Fruit fly (Drosophila melanogaster) whole organism, embryonic: ENCODE results near the gene CG45218.
A peak's percentile ranks its signal among the peaks of the same experiment; 100 is the strongest.

Source experiments
- Antp ChIP-seq: fragments of 200-800 bp; sonication (Bioruptor generic); optimal IDR thresholded peaks from 3 replicates; lab custom pipeline; 2016; ENCODE audit warnings: missing biosample characterization, missing genetic modification characterization
- Bgb ChIP-seq: fragments of 200-800 bp; sonication (Bioruptor generic); IDR thresholded peaks from 2 replicates; pipeline ENCODE4 v1.3.6; 2022; ENCODE audit warnings: missing biosample characterization, missing genetic modification characterization; ENCODE audit not compliant: partially characterized antibody
- Blimp-1 ChIP-seq: fragments of 200-800 bp; sonication (Bioruptor generic); optimal IDR thresholded peaks from 3 replicates; lab custom pipeline; 2018; ENCODE audit warnings: missing biosample characterization, missing genetic modification characterization, mild to moderate bottlenecking, moderate library complexity, missing genetic modification reagents
- CG14014 ChIP-seq: fragments of 200-800 bp; sonication (Bioruptor generic); IDR thresholded peaks from 2 replicates; pipeline ENCODE4 v1.3.6; 2022; ENCODE audit warnings: missing biosample characterization, missing genetic modification characterization
- CG14667 ChIP-seq: fragments of 200-800 bp; sonication (Bioruptor generic); IDR thresholded peaks from 2 replicates; pipeline ENCODE4 v1.3.6; 2022; ENCODE audit warnings: missing biosample characterization, missing genetic modification characterization
- CG1529 ChIP-seq: fragments of 200-800 bp; sonication (Bioruptor generic); optimal IDR thresholded peaks from 3 replicates; lab custom pipeline; 2018; ENCODE audit warnings: missing biosample characterization, missing genetic modification characterization
- CG17829 ChIP-seq: fragments of 200-800 bp; optimal IDR thresholded peaks from 2 replicates; lab custom pipeline; 2019; ENCODE audit warnings: missing biosample characterization, mild to moderate bottlenecking, missing genetic modification characterization, moderate library complexity
- CG1832 ChIP-seq: fragments of 200-800 bp; sonication (Bioruptor generic); optimal IDR thresholded peaks from 2 replicates; lab custom pipeline; 2017; ENCODE audit warnings: missing biosample characterization, mild to moderate bottlenecking, missing genetic modification characterization, inconsistent platforms
- CG3281 ChIP-seq: fragments of 200-800 bp; sonication (Bioruptor generic); optimal IDR thresholded peaks from 3 replicates; lab custom pipeline; 2017; ENCODE audit warnings: missing biosample characterization, mild to moderate bottlenecking, missing genetic modification characterization
- CG33213 ChIP-seq: fragments of 200-800 bp; sonication (Bioruptor generic); optimal IDR thresholded peaks from 3 replicates; lab custom pipeline; 2016; ENCODE audit warnings: missing biosample characterization, missing genetic modification characterization
- CG34376 ChIP-seq: fragments of 200-800 bp; sonication (Bioruptor generic); optimal IDR thresholded peaks from 2 replicates; lab custom pipeline; 2018; ENCODE audit warnings: missing biosample characterization, mild to moderate bottlenecking, missing genetic modification characterization
- CG3995 ChIP-seq: fragments of 200-800 bp; sonication (Bioruptor generic); optimal IDR thresholded peaks from 3 replicates; lab custom pipeline; 2016; ENCODE audit warnings: missing biosample characterization, missing genetic modification characterization
- CG42726 ChIP-seq: fragments of 200-800 bp; sonication (Bioruptor generic); IDR thresholded peaks from 2 replicates; pipeline ENCODE4 v1.3.6; 2022; ENCODE audit warnings: missing biosample characterization, missing genetic modification characterization; ENCODE audit not compliant: partially characterized antibody
- CG4282 ChIP-seq: fragments of 200-800 bp; sonication (Bioruptor generic); optimal IDR thresholded peaks from 2 replicates; lab custom pipeline; 2016; ENCODE audit warnings: missing biosample characterization, missing genetic modification characterization
- CG4854 ChIP-seq: fragments of 200-800 bp; sonication (Bioruptor generic); optimal IDR thresholded peaks from 2 replicates; lab custom pipeline; 2016; ENCODE audit warnings: missing biosample characterization, missing genetic modification characterization, inconsistent platforms
- CG6175 ChIP-seq: fragments of 200-800 bp; sonication (Bioruptor generic); IDR thresholded peaks from 3 replicates; pipeline ENCODE4 v1.3.6; 2022; ENCODE audit warnings: missing biosample characterization, missing genetic modification characterization
- CG6272 ChIP-seq: fragments of 200-800 bp; sonication (Bioruptor generic); IDR thresholded peaks from 2 replicates; pipeline ENCODE4 v1.3.6; 2022; ENCODE audit warnings: missing biosample characterization, missing genetic modification characterization
- CG7839 ChIP-seq: fragments of 200-800 bp; sonication (Bioruptor generic); optimal IDR thresholded peaks from 3 replicates; lab custom pipeline; 2018; ENCODE audit warnings: missing biosample characterization, mild to moderate bottlenecking, missing genetic modification characterization, moderate library complexity
- CG7963 ChIP-seq: fragments of 200-800 bp; sonication (Bioruptor generic); IDR thresholded peaks from 3 replicates; pipeline ENCODE4 v1.3.6; 2022; ENCODE audit warnings: missing biosample characterization, missing genetic modification characterization; ENCODE audit not compliant: partially characterized antibody
- CG8478 ChIP-seq: fragments of >200 bp; optimal IDR thresholded peaks from 2 replicates; lab custom pipeline; 2018
- CG8944 ChIP-seq: fragments of 200-800 bp; sonication (Bioruptor generic); optimal IDR thresholded peaks from 3 replicates; lab custom pipeline; 2016; ENCODE audit warnings: missing biosample characterization, missing genetic modification characterization
- CG9215 ChIP-seq: fragments of 200-800 bp; sonication (Bioruptor generic); IDR thresholded peaks from 2 replicates; pipeline ENCODE4 v1.3.6; 2022; ENCODE audit warnings: missing biosample characterization, missing genetic modification characterization
- CkIIα-i1 ChIP-seq: fragments of 200-800 bp; sonication (Bioruptor generic); IDR thresholded peaks from 2 replicates; pipeline ENCODE4 v1.3.6; 2022; ENCODE audit warnings: missing biosample characterization, missing genetic modification characterization
- CoRest ChIP-seq: fragments of 200-800 bp; sonication (Bioruptor generic); optimal IDR thresholded peaks from 3 replicates; lab custom pipeline; 2018; ENCODE audit warnings: missing biosample characterization, mild to moderate bottlenecking, missing genetic modification characterization, moderate library complexity
- Eip74EF ChIP-seq, 2 experiments: fragments of 200-800 bp in 1 of 2; fragments of >200 bp in 1 of 2; sonication (Bioruptor generic) in 1 of 2; optimal IDR thresholded peaks; 2 replicates each; lab custom pipeline; 2017 to 2019; ENCODE audit warnings: missing biosample characterization in 2 of 2, missing genetic modification characterization in 2 of 2, mild to moderate bottlenecking in 1 of 2, moderate library complexity in 1 of 2
- Hey ChIP-seq: fragments of 200-800 bp; sonication (Bioruptor generic); optimal IDR thresholded peaks from 3 replicates; lab custom pipeline; 2018; ENCODE audit warnings: missing biosample characterization, mild to moderate bottlenecking, missing genetic modification characterization
- Hr78 ChIP-seq, 2 experiments: fragments of 200-800 bp in 1 of 2; fragments of >200 bp in 1 of 2; sonication (Bioruptor generic) in 1 of 2; optimal IDR thresholded peaks; 2 replicates each; lab custom pipeline; 2017 to 2019; ENCODE audit warnings: missing biosample characterization in 2 of 2, missing genetic modification characterization in 2 of 2, mild to moderate bottlenecking in 1 of 2, moderate library complexity in 1 of 2
- Hsf ChIP-seq: fragments of 200-800 bp; sonication (Bioruptor generic); optimal IDR thresholded peaks from 3 replicates; lab custom pipeline; 2016; ENCODE audit warnings: missing biosample characterization, missing genetic modification characterization
- Lim3 ChIP-seq: fragments of 200-800 bp; sonication (Bioruptor generic); IDR thresholded peaks from 2 replicates; pipeline ENCODE4 v1.3.6; 2022; ENCODE audit warnings: missing biosample characterization, missing genetic modification characterization
- Ptx1 ChIP-seq: fragments of 200-800 bp; sonication (Bioruptor generic); IDR thresholded peaks from 2 replicates; pipeline ENCODE4 v1.3.6; 2022; ENCODE audit warnings: missing biosample characterization, missing genetic modification characterization
- Trl ChIP-seq, 3 experiments: fragments of >200 bp in 2 of 3; fragments of 200-800 bp in 1 of 3; sonication (Bioruptor generic) in 1 of 3; optimal IDR thresholded peaks; 2 replicates in 1 of 3; 3 replicates in 2 of 3; lab custom pipeline; 2016 to 2017; ENCODE audit warnings: missing biosample characterization in 1 of 3, missing genetic modification characterization in 1 of 3
- abd-A ChIP-seq: fragments of 200-800 bp; sonication (Bioruptor generic); optimal IDR thresholded peaks from 3 replicates; lab custom pipeline; 2019; ENCODE audit warnings: missing biosample characterization, mild to moderate bottlenecking, missing genetic modification characterization, moderate library complexity
- bbx ChIP-seq: fragments of 200-800 bp; sonication (Bioruptor generic); IDR thresholded peaks from 2 replicates; pipeline ENCODE4 v1.3.6; 2022; ENCODE audit warnings: missing biosample characterization, missing genetic modification characterization; ENCODE audit not compliant: partially characterized antibody
- cg ChIP-seq: fragments of 200-800 bp; sonication (Bioruptor generic); optimal IDR thresholded peaks from 3 replicates; lab custom pipeline; 2019; ENCODE audit warnings: missing biosample characterization, mild to moderate bottlenecking, missing genetic modification characterization, moderate library complexity
- chm ChIP-seq: fragments of 200-800 bp; sonication (Bioruptor generic); IDR thresholded peaks from 2 replicates; pipeline ENCODE4 v1.3.6; 2022; ENCODE audit warnings: missing biosample characterization, missing genetic modification characterization
- crp ChIP-seq, 2 experiments: fragments of 200-800 bp; sonication (Bioruptor generic); optimal IDR thresholded peaks; 2 replicates in 1 of 2; 3 replicates in 1 of 2; lab custom pipeline; 2017; ENCODE audit warnings: missing biosample characterization in 2 of 2, missing genetic modification characterization in 2 of 2, mild to moderate bottlenecking in 1 of 2, moderate library complexity in 1 of 2
- emc ChIP-seq: fragments of 200-800 bp; sonication (Bioruptor generic); optimal IDR thresholded peaks from 2 replicates; lab custom pipeline; 2016; ENCODE audit warnings: missing biosample characterization, missing genetic modification characterization
- fd64A ChIP-seq: fragments of 200-800 bp; sonication (Bioruptor generic); optimal IDR thresholded peaks from 3 replicates; lab custom pipeline; 2018; ENCODE audit warnings: missing biosample characterization, mild to moderate bottlenecking, missing genetic modification characterization
- ftz-f1 ChIP-seq: fragments of 200-800 bp; sonication (Bioruptor generic); optimal IDR thresholded peaks from 2 replicates; lab custom pipeline; 2016; ENCODE audit warnings: missing biosample characterization, missing genetic modification characterization
- gcm ChIP-seq: fragments of 200-800 bp; sonication (Bioruptor generic); optimal IDR thresholded peaks from 2 replicates; lab custom pipeline; 2019; ENCODE audit warnings: missing biosample characterization, mild to moderate bottlenecking, missing genetic modification characterization, moderate library complexity
- grn ChIP-seq: fragments of 200-800 bp; sonication (Bioruptor generic); optimal IDR thresholded peaks from 3 replicates; lab custom pipeline; 2017; ENCODE audit warnings: missing biosample characterization, missing genetic modification characterization
- hth ChIP-seq: fragments of >200 bp; optimal IDR thresholded peaks from 2 replicates; lab custom pipeline; 2017; ENCODE audit warnings: inconsistent platforms
- jing ChIP-seq: fragments of 200-800 bp; sonication (Bioruptor generic); optimal IDR thresholded peaks from 2 replicates; lab custom pipeline; 2018; ENCODE audit warnings: missing biosample characterization, mild to moderate bottlenecking, missing genetic modification characterization
- klu ChIP-seq: fragments of 200-800 bp; sonication (Bioruptor generic); IDR thresholded peaks from 2 replicates; pipeline ENCODE4 v1.3.6; 2022; ENCODE audit warnings: missing biosample characterization, missing genetic modification characterization
- lbe ChIP-seq: fragments of 200-800 bp; sonication (Bioruptor generic); optimal IDR thresholded peaks from 2 replicates; lab custom pipeline; 2016; ENCODE audit warnings: missing biosample characterization, mild to moderate bottlenecking, missing genetic modification characterization
- maf-S ChIP-seq: fragments of 200-800 bp; sonication (Bioruptor generic); optimal IDR thresholded peaks from 2 replicates; lab custom pipeline; 2016; ENCODE audit warnings: missing biosample characterization, missing genetic modification characterization
- nmo ChIP-seq: fragments of 200-800 bp; sonication (Bioruptor generic); optimal IDR thresholded peaks from 2 replicates; lab custom pipeline; 2018; ENCODE audit warnings: missing biosample characterization, mild to moderate bottlenecking, missing genetic modification characterization, moderate library complexity
- pros ChIP-seq: fragments of 200-800 bp; sonication (Bioruptor generic); optimal IDR thresholded peaks from 3 replicates; lab custom pipeline; 2019; ENCODE audit warnings: missing biosample characterization, mild to moderate bottlenecking, missing genetic modification characterization, moderate library complexity
- repo ChIP-seq: fragments of 200-800 bp; sonication (Bioruptor generic); optimal IDR thresholded peaks from 2 replicates; lab custom pipeline; 2016; ENCODE audit warnings: missing biosample characterization, missing genetic modification characterization
- sim ChIP-seq: fragments of 200-800 bp; sonication (Bioruptor generic); IDR thresholded peaks from 2 replicates; pipeline ENCODE4 v1.3.6; 2022; ENCODE audit warnings: missing biosample characterization, missing genetic modification characterization
- sqz ChIP-seq: fragments of 200-800 bp; sonication (Bioruptor generic); optimal IDR thresholded peaks from 3 replicates; lab custom pipeline; 2018; ENCODE audit warnings: missing biosample characterization, mild to moderate bottlenecking, missing genetic modification characterization
- stc ChIP-seq: fragments of 200-800 bp; sonication (Bioruptor generic); IDR thresholded peaks from 2 replicates; pipeline ENCODE4 v1.3.6; 2022; ENCODE audit warnings: missing biosample characterization, missing genetic modification characterization
- vvl ChIP-seq: fragments of 200-800 bp; sonication (Bioruptor generic); IDR thresholded peaks from 2 replicates; pipeline ENCODE4 v1.3.6; 2022; ENCODE audit warnings: missing biosample characterization, missing genetic modification characterization

CG45218 gene

dm6 chr3R:15287763-15288162, 2.8 kb downstream of the CG45218 start (continued):
- TF ChIP-seq sim (GFP tag; lab: Robert Waterston, UW) (no peak), crp (GFP tag; optimal IDR thresholded peaks at IDR 0.05; lab: Kevin White, UChicago) (peak; percentile 78 to 96), CG14667 (GFP tag; lab: Robert Waterston, UW) (no peak), CG4854 (peak; percentile 99), CG7963 (no peak), Lim3 (GFP tag; lab: Robert Waterston, UW) (no peak), CG3281 (GFP tag; lab: Kevin White, UChicago) (no peak), CG8944 (no peak), grn (GFP tag; lab: Kevin White, UChicago) (no peak), repo (GFP tag; lab: Kevin White, UChicago) (no peak), CG8478 (lab: Kevin White, UChicago) (peak; percentile 65), CG9215 (GFP tag; lab: Robert Waterston, UW) (no peak), fd64A (GFP tag; lab: Kevin White, UChicago) (no peak), CG6175 (no peak), CG33213 (GFP tag; lab: Kevin White, UChicago) (peak; percentile 85), Hsf (peak; percentile 24), jing (GFP tag; lab: Kevin White, UChicago) (no peak), vvl (no peak), CG14014 (GFP tag; lab: Robert Waterston, UW) (no peak), CG1529 (GFP tag; lab: Kevin White, UChicago) (no peak), klu (GFP tag; lab: Robert Waterston, UW) (no peak), CG4282 (peak; percentile 46), emc (GFP tag; lab: Kevin White, UChicago) (no peak), nmo (peak; percentile 65), bbx (GFP tag; lab: Robert Waterston, UW) (no peak), pros (GFP tag; lab: Kevin White, UChicago) (no peak), CG17829 (tag; lab: Kevin White, UChicago) (peak; percentile 54), maf-S (GFP tag; lab: Kevin White, UChicago) (peak; percentile 9), Hr78 (GFP tag; optimal IDR thresholded peaks at IDR 0.05; lab: Kevin White, UChicago) (no peak), lbe (GFP tag; lab: Kevin White, UChicago) (peak; percentile 52), sqz (GFP tag; lab: Kevin White, UChicago) (peak; percentile 91), hth (no peak), Blimp-1 (no peak), stc (GFP tag; lab: Robert Waterston, UW) (no peak), Hey (tag; lab: Kevin White, UChicago) (no peak), Bgb (GFP tag; lab: Robert Waterston, UW) (no peak), cg (peak; percentile 13), CoRest (peak; percentile 43), Antp (GFP tag; lab: Kevin White, UChicago) (no peak)

dm6 chr3R:15286693-15287041, 3.9 kb downstream of the CG45218 start:
- TF ChIP-seq sqz (GFP tag; lab: Kevin White, UChicago) (peak; percentile 82), CG1832 (GFP tag; lab: Kevin White, UChicago) (peak; percentile 87), Eip74EF (GFP tag; optimal IDR thresholded peaks at IDR 0.05; lab: Kevin White, UChicago) (peak in 1 of 2 experiments; percentile 4), gcm (GFP tag; lab: Kevin White, UChicago) (peak; percentile 30), CG34376 (GFP tag; lab: Kevin White, UChicago) (peak; percentile 64), chm (GFP tag; lab: Robert Waterston, UW) (no peak), CG3995 (GFP tag; lab: Kevin White, UChicago) (no peak), abd-A (tag; lab: Kevin White, UChicago) (no peak), Trl (optimal IDR thresholded peaks at IDR 0.05; lab: Kevin White, UChicago) (peak; percentile 88 to 92), Trl (GFP tag; optimal IDR thresholded peaks at IDR 0.05; lab: Kevin White, UChicago) (peak; percentile 38), ftz-f1 (GFP tag; lab: Kevin White, UChicago) (peak; percentile 17), CG6272 (GFP tag; lab: Robert Waterston, UW) (no peak), CG7839 (tag; lab: Kevin White, UChicago) (no peak), CkIIα-i1 (GFP tag; lab: Robert Waterston, UW) (no peak), CG42726 (GFP tag; lab: Robert Waterston, UW) (no peak), Ptx1 (GFP tag; lab: Robert Waterston, UW) (no peak)
